Fruit fly (Drosophila melanogaster) whole organism, embryonic: ENCODE data around the gene CG1494.

Experiments used
- ATbp ChIP-seq: fragments of 200-800 bp; sonication (Bioruptor generic); optimal IDR thresholded peaks from 2 replicates; lab custom pipeline; 2017; ENCODE audit warnings: missing biosample characterization, mild to moderate bottlenecking, missing genetic modification characterization, missing genetic modification reagents
- Atf-2 ChIP-seq: fragments of 200-800 bp; sonication (Bioruptor generic); optimal IDR thresholded peaks from 2 replicates; lab custom pipeline; 2016; ENCODE audit warnings: missing biosample characterization, missing genetic modification characterization
- CG10209 ChIP-seq: fragments of 200-800 bp; sonication (Bioruptor generic); optimal IDR thresholded peaks from 3 replicates; lab custom pipeline; 2017; ENCODE audit warnings: missing biosample characterization, mild to moderate bottlenecking, missing genetic modification characterization, missing genetic modification reagents
- CG10543 ChIP-seq: fragments of 200-800 bp; sonication (Bioruptor generic); optimal IDR thresholded peaks from 3 replicates; lab custom pipeline; 2017; ENCODE audit warnings: missing biosample characterization, mild to moderate bottlenecking, missing genetic modification characterization, moderate library complexity
- CG10959 ChIP-seq: fragments of 200-800 bp; sonication (Bioruptor generic); IDR thresholded peaks from 2 replicates; pipeline ENCODE4 v1.3.6; 2022; ENCODE audit warnings: missing biosample characterization, missing genetic modification characterization
- CG11504 ChIP-seq: fragments of 200-800 bp; sonication (Bioruptor generic); optimal IDR thresholded peaks from 3 replicates; lab custom pipeline; 2019; ENCODE audit warnings: missing biosample characterization, mild to moderate bottlenecking, missing genetic modification characterization, moderate library complexity
- CG12942 ChIP-seq: fragments of 200-800 bp; sonication (Bioruptor generic); optimal IDR thresholded peaks from 3 replicates; lab custom pipeline; 2016; ENCODE audit warnings: missing biosample characterization, missing genetic modification characterization
- CG14667 ChIP-seq: fragments of 200-800 bp; sonication (Bioruptor generic); IDR thresholded peaks from 2 replicates; pipeline ENCODE4 v1.3.6; 2022; ENCODE audit warnings: missing biosample characterization, missing genetic modification characterization
- CG14965 ChIP-seq: fragments of 200-800 bp; sonication (Bioruptor generic); optimal IDR thresholded peaks from 2 replicates; lab custom pipeline; 2016; ENCODE audit warnings: missing biosample characterization, missing genetic modification characterization, borderline replicate concordance
- CG17568 ChIP-seq: fragments of 200-800 bp; sonication (Bioruptor generic); optimal IDR thresholded peaks from 2 replicates; lab custom pipeline; 2018; ENCODE audit warnings: missing biosample characterization, mild to moderate bottlenecking, missing genetic modification characterization, moderate library complexity
- CG3847 ChIP-seq: fragments of 200-800 bp; sonication (Bioruptor generic); IDR thresholded peaks from 2 replicates; pipeline ENCODE4 v1.3.6; 2022; ENCODE audit warnings: missing biosample characterization, missing genetic modification characterization
- CG4424 ChIP-seq: fragments of 200-800 bp; sonication (Bioruptor generic); optimal IDR thresholded peaks from 3 replicates; lab custom pipeline; 2016; ENCODE audit warnings: missing biosample characterization, missing genetic modification characterization
- CG4707 ChIP-seq: fragments of 200-800 bp; sonication (Bioruptor generic); optimal IDR thresholded peaks from 2 replicates; lab custom pipeline; 2018; ENCODE audit warnings: missing biosample characterization, mild to moderate bottlenecking, missing genetic modification characterization, moderate library complexity
- CG5953 ChIP-seq: fragments of 200-800 bp; sonication (Bioruptor generic); IDR thresholded peaks from 2 replicates; pipeline ENCODE4 v1.3.6; 2022; ENCODE audit warnings: missing biosample characterization, missing genetic modification characterization
- CG6689 ChIP-seq: fragments of 200-800 bp; sonication (Bioruptor generic); IDR thresholded peaks from 2 replicates; pipeline ENCODE4 v1.3.6; 2022; ENCODE audit warnings: missing biosample characterization, missing genetic modification characterization
- CG7987 ChIP-seq: fragments of 200-800 bp; sonication (Bioruptor generic); optimal IDR thresholded peaks from 2 replicates; lab custom pipeline; 2018; ENCODE audit warnings: missing biosample characterization, mild to moderate bottlenecking, missing genetic modification characterization, moderate library complexity
- CG9797 ChIP-seq: fragments of 200-800 bp; sonication (Bioruptor generic); optimal IDR thresholded peaks from 3 replicates; lab custom pipeline; 2018; ENCODE audit warnings: missing biosample characterization, mild to moderate bottlenecking, missing genetic modification characterization
- CG9932 ChIP-seq: fragments of 200-800 bp; sonication (Bioruptor generic); IDR thresholded peaks from 2 replicates; pipeline ENCODE4 v1.3.6; 2022; ENCODE audit warnings: missing biosample characterization, missing genetic modification characterization
- Dip3 ChIP-seq: fragments of 200-800 bp; sonication (Bioruptor generic); optimal IDR thresholded peaks from 3 replicates; lab custom pipeline; 2016; ENCODE audit warnings: missing biosample characterization, missing genetic modification characterization
- Drgx ChIP-seq: fragments of 200-800 bp; sonication (Bioruptor generic); IDR thresholded peaks from 2 replicates; pipeline ENCODE4 v1.3.6; 2022; ENCODE audit warnings: missing biosample characterization, missing genetic modification characterization
- HLHmδ ChIP-seq: fragments of 200-800 bp; sonication (Bioruptor generic); optimal IDR thresholded peaks from 2 replicates; lab custom pipeline; 2018; ENCODE audit warnings: missing biosample characterization, mild to moderate bottlenecking, missing genetic modification characterization, moderate library complexity
- Hmr ChIP-seq: fragments of 200-800 bp; sonication (Bioruptor generic); optimal IDR thresholded peaks from 3 replicates; lab custom pipeline; 2017; ENCODE audit warnings: mild to moderate bottlenecking, missing biosample characterization, missing genetic modification reagents, missing genetic modification characterization
- Hr3 ChIP-seq: fragments of 200-800 bp; sonication (Bioruptor generic); optimal IDR thresholded peaks from 3 replicates; lab custom pipeline; 2016; ENCODE audit warnings: missing biosample characterization, missing genetic modification characterization
- Hr39 ChIP-seq: fragments of >200 bp; optimal IDR thresholded peaks from 2 replicates; lab custom pipeline; 2017
- Myb ChIP-seq: fragments of 200-800 bp; sonication (Bioruptor generic); optimal IDR thresholded peaks from 2 replicates; lab custom pipeline; 2016; ENCODE audit warnings: missing biosample characterization, missing genetic modification characterization
- NC2β ChIP-seq: fragments of 200-800 bp; sonication (Bioruptor generic); optimal IDR thresholded peaks from 2 replicates; lab custom pipeline; 2016; ENCODE audit warnings: missing biosample characterization, missing genetic modification characterization
- Ravus ChIP-seq: fragments of 200-800 bp; sonication (Bioruptor generic); IDR thresholded peaks from 2 replicates; pipeline ENCODE4 v1.3.6; 2022; ENCODE audit warnings: missing biosample characterization, missing genetic modification characterization
- Ssrp ChIP-seq: fragments of 200-800 bp; sonication (Bioruptor generic); optimal IDR thresholded peaks from 2 replicates; lab custom pipeline; 2018; ENCODE audit warnings: missing biosample characterization, mild to moderate bottlenecking, missing genetic modification characterization, moderate library complexity
- bab2 ChIP-seq: fragments of 200-800 bp; sonication (Bioruptor generic); optimal IDR thresholded peaks from 2 replicates; lab custom pipeline; 2016; ENCODE audit warnings: missing biosample characterization, missing genetic modification characterization
- br ChIP-seq: fragments of >200 bp; optimal IDR thresholded peaks from 2 replicates; lab custom pipeline; 2017
- crc ChIP-seq: fragments of 200-800 bp; sonication (Bioruptor generic); optimal IDR thresholded peaks from 2 replicates; lab custom pipeline; 2016; ENCODE audit warnings: missing biosample characterization, missing genetic modification characterization
- crp ChIP-seq, 2 experiments: fragments of 200-800 bp; sonication (Bioruptor generic); optimal IDR thresholded peaks; 2 replicates in 1 of 2; 3 replicates in 1 of 2; lab custom pipeline; 2017; ENCODE audit warnings: missing biosample characterization in 2 of 2, missing genetic modification characterization in 2 of 2, mild to moderate bottlenecking in 1 of 2, moderate library complexity in 1 of 2
- cwo ChIP-seq: fragments of 200-800 bp; sonication (Bioruptor generic); optimal IDR thresholded peaks from 3 replicates; lab custom pipeline; 2017; ENCODE audit warnings: missing biosample characterization, missing genetic modification characterization, mild to moderate bottlenecking, moderate library complexity, missing genetic modification reagents
- en ChIP-seq: fragments of 200-800 bp; sonication (Bioruptor generic); optimal IDR thresholded peaks from 2 replicates; lab custom pipeline; 2016; ENCODE audit warnings: missing biosample characterization, missing genetic modification characterization
- fu2 ChIP-seq: fragments of 200-800 bp; sonication (Bioruptor generic); optimal IDR thresholded peaks from 2 replicates; lab custom pipeline; 2016; ENCODE audit warnings: missing biosample characterization, missing genetic modification characterization
- gcm2 ChIP-seq: fragments of 200-800 bp; sonication (Bioruptor generic); optimal IDR thresholded peaks from 2 replicates; lab custom pipeline; 2016; ENCODE audit warnings: missing biosample characterization, missing genetic modification characterization
- ind ChIP-seq: fragments of 200-800 bp; sonication (Bioruptor generic); optimal IDR thresholded peaks from 3 replicates; lab custom pipeline; 2016; ENCODE audit warnings: missing biosample characterization, missing genetic modification characterization
- jing ChIP-seq: fragments of 200-800 bp; sonication (Bioruptor generic); optimal IDR thresholded peaks from 2 replicates; lab custom pipeline; 2018; ENCODE audit warnings: missing biosample characterization, mild to moderate bottlenecking, missing genetic modification characterization
- kni ChIP-seq: fragments of 200-800 bp; sonication (Bioruptor generic); optimal IDR thresholded peaks from 3 replicates; lab custom pipeline; 2017; ENCODE audit warnings: mild to moderate bottlenecking, missing biosample characterization, missing genetic modification reagents, missing genetic modification characterization
- knrl ChIP-seq: fragments of 200-800 bp; sonication (Bioruptor generic); IDR thresholded peaks from 3 replicates; pipeline ENCODE4 v1.3.6; 2022; ENCODE audit warnings: missing biosample characterization, missing genetic modification characterization; ENCODE audit not compliant: partially characterized antibody
- lmd ChIP-seq: fragments of 200-800 bp; sonication (Bioruptor generic); IDR thresholded peaks from 2 replicates; pipeline ENCODE4 v1.3.6; 2022; ENCODE audit warnings: missing biosample characterization, missing genetic modification characterization
- lov ChIP-seq, 2 experiments: fragments of 200-800 bp in 1 of 2; fragments of >200 bp in 1 of 2; sonication (Bioruptor generic) in 1 of 2; IDR thresholded peaks in 1 of 2; optimal IDR thresholded peaks in 1 of 2; 2 replicates in 1 of 2; 3 replicates in 1 of 2; pipeline versions ENCODE4 v1.3.6 to Lab custom; 2017 to 2022; ENCODE audit warnings: missing biosample characterization in 1 of 2, missing genetic modification characterization in 1 of 2
- luna ChIP-seq: fragments of 200-800 bp; sonication (Bioruptor generic); optimal IDR thresholded peaks from 2 replicates; lab custom pipeline; 2016; ENCODE audit warnings: missing biosample characterization, missing genetic modification characterization
- mld ChIP-seq: fragments of 200-800 bp; sonication (Bioruptor generic); IDR thresholded peaks from 3 replicates; pipeline ENCODE4 v1.3.6; 2022; ENCODE audit warnings: missing biosample characterization, missing genetic modification characterization; ENCODE audit not compliant: partially characterized antibody
- nerfin-1 ChIP-seq: fragments of 200-800 bp; sonication (Bioruptor generic); optimal IDR thresholded peaks from 3 replicates; lab custom pipeline; 2019; ENCODE audit warnings: missing biosample characterization, mild to moderate bottlenecking, missing genetic modification characterization, moderate library complexity
- oc ChIP-seq: fragments of 200-800 bp; sonication (Bioruptor generic); optimal IDR thresholded peaks from 2 replicates; lab custom pipeline; 2018; ENCODE audit warnings: missing biosample characterization, mild to moderate bottlenecking, missing genetic modification characterization, moderate library complexity
- otp ChIP-seq: fragments of 200-800 bp; sonication (Bioruptor generic); IDR thresholded peaks from 3 replicates; pipeline ENCODE4, ENCODE4 v1.3.6; 2022; ENCODE audit warnings: missing biosample characterization, missing genetic modification characterization
- pan ChIP-seq, 4 experiments: fragments of >200 bp in 3 of 4; fragments of 200-800 bp in 1 of 4; sonication (Bioruptor generic) in 1 of 4; optimal IDR thresholded peaks in 3 of 4; IDR thresholded peaks in 1 of 4; 2 replicates each; pipeline versions ENCODE4 v1.3.6 to Lab custom; 2017 to 2022; ENCODE audit warnings: missing biosample characterization in 2 of 4, missing genetic modification characterization in 2 of 4, mixed read lengths in 1 of 4
- pho ChIP-seq: fragments of 200-800 bp; sonication (Bioruptor generic); optimal IDR thresholded peaks from 2 replicates; lab custom pipeline; 2016; ENCODE audit warnings: missing biosample characterization, missing genetic modification characterization
- prd ChIP-seq, 3 experiments: fragments of >200 bp in 2 of 3; fragments of 200-800 bp in 1 of 3; sonication (Bioruptor generic) in 1 of 3; optimal IDR thresholded peaks in 2 of 3; IDR thresholded peaks in 1 of 3; 2 replicates in 2 of 3; 3 replicates in 1 of 3; pipeline versions ENCODE4 v1.3.6 to Lab custom; 2017 to 2022; ENCODE audit warnings: missing biosample characterization in 1 of 3, missing genetic modification characterization in 1 of 3
- shn ChIP-seq: fragments of 200-800 bp; sonication (Bioruptor generic); optimal IDR thresholded peaks from 3 replicates; lab custom pipeline; 2016; ENCODE audit warnings: missing biosample characterization, missing genetic modification characterization

The CG1494 gene

DNA sequence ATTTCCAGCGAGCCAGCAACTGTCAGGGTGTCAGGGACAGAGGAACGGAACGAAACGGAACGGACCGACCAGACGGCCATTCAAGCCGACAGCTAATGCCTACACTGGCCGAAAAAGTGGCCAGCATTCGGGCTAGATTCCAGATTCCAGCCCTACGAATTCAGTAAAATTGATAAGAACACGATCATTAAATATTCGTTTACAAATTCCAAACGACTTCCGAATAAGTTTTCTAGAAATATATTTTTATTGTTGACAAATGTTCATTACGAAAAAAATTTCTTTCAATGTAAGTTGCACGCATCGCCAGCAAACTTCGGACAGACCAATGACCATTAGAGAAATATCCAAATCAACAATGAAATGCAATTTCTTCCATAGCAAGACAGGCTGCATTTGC, 19.7 kb upstream of the CG1494 start (continued):
- TF ChIP-seq pan (optimal IDR thresholded peaks at IDR 0.05; lab: Kevin White, UChicago), result no peak
- no peak for TF ChIP-seq pan (GFP tag; optimal IDR thresholded peaks at IDR 0.05 in 1 of 2, IDR thresholded peaks at IDR 0.05 in 1 of 2)
- no peak for TF ChIP-seq crc (GFP tag; lab: Kevin White, UChicago)
- no peak for TF ChIP-seq oc
- TF ChIP-seq en (GFP tag; lab: Kevin White, UChicago), result no peak
- TF ChIP-seq fu2 (GFP tag; lab: Kevin White, UChicago), result no peak
- TF ChIP-seq knrl (GFP tag; lab: Robert Waterston, UW), result no peak
- no peak for TF ChIP-seq bab2
- no peak for TF ChIP-seq lmd (GFP tag; lab: Robert Waterston, UW)
- no peak for TF ChIP-seq CG17568 (GFP tag; lab: Kevin White, UChicago)
- TF ChIP-seq Atf-2, result no peak
- TF ChIP-seq Ssrp (tag; lab: Kevin White, UChicago), result no peak
- TF ChIP-seq shn (GFP tag; lab: Kevin White, UChicago), result no peak
- no peak for TF ChIP-seq Myb
- no peak for TF ChIP-seq CG12942
- TF ChIP-seq br (lab: Kevin White, UChicago), result no peak
- no peak for TF ChIP-seq CG5953 (GFP tag; lab: Robert Waterston, UW)
- no peak for TF ChIP-seq otp (GFP tag; lab: Robert Waterston, UW)
- no peak for TF ChIP-seq Hr39 (lab: Kevin White, UChicago)
- no peak for TF ChIP-seq CG10209
- no peak for TF ChIP-seq crp (GFP tag; optimal IDR thresholded peaks at IDR 0.05; lab: Kevin White, UChicago)
- TF ChIP-seq NC2β (GFP tag; lab: Kevin White, UChicago), result no peak
- TF ChIP-seq CG9797 (GFP tag; lab: Kevin White, UChicago), result no peak
- peak; percentile 44 for TF ChIP-seq Drgx
- no peak for TF ChIP-seq Dip3 (GFP tag; lab: Kevin White, UChicago)
- no peak for TF ChIP-seq CG14667 (GFP tag; lab: Robert Waterston, UW)
- TF ChIP-seq Ravus (GFP tag; lab: Robert Waterston, UW), result no peak
- no peak for TF ChIP-seq CG9932 (GFP tag; lab: Robert Waterston, UW)
- no peak for TF ChIP-seq ATbp (GFP tag; lab: Kevin White, UChicago)
- TF ChIP-seq CG11504 (tag; lab: Kevin White, UChicago), result peak; percentile 27
- no peak for TF ChIP-seq CG7987 (GFP tag; lab: Kevin White, UChicago)
- TF ChIP-seq kni, result no peak
- TF ChIP-seq prd (optimal IDR thresholded peaks at IDR 0.05; lab: Kevin White, UChicago), result no peak
- TF ChIP-seq prd (GFP tag; IDR thresholded peaks at IDR 0.05; lab: Robert Waterston, UW), result peak; percentile 23; the same call in 1 of the 3 replicates
- TF ChIP-seq CG3847, result no peak
- no peak for TF ChIP-seq Hmr (GFP tag; lab: Kevin White, UChicago)
- TF ChIP-seq gcm2 (GFP tag; lab: Kevin White, UChicago), result no peak
- TF ChIP-seq nerfin-1 (tag; lab: Kevin White, UChicago), result no peak
- no peak for TF ChIP-seq pho
- TF ChIP-seq CG4424 (GFP tag; lab: Kevin White, UChicago), result no peak
- no peak for TF ChIP-seq cwo (GFP tag; lab: Kevin White, UChicago)
- TF ChIP-seq CG14965 (GFP tag; lab: Kevin White, UChicago), result no peak
- TF ChIP-seq Hr3, result no peak
- no peak for TF ChIP-seq CG6689 (GFP tag; lab: Robert Waterston, UW)
- TF ChIP-seq lov (optimal IDR thresholded peaks at IDR 0.05; lab: Kevin White, UChicago), result no peak
- TF ChIP-seq lov (GFP tag; IDR thresholded peaks at IDR 0.05; lab: Robert Waterston, UW), result no peak
- TF ChIP-seq HLHmδ (GFP tag; lab: Kevin White, UChicago), result no peak
- no peak for TF ChIP-seq CG4707 (GFP tag; lab: Kevin White, UChicago)
- no peak for TF ChIP-seq CG10959 (GFP tag; lab: Robert Waterston, UW)
- no peak for TF ChIP-seq mld (GFP tag; lab: Robert Waterston, UW)
- no peak for TF ChIP-seq ind (GFP tag; lab: Kevin White, UChicago)
- no peak for TF ChIP-seq jing (GFP tag; lab: Kevin White, UChicago)
- no peak for TF ChIP-seq luna (GFP tag; lab: Kevin White, UChicago)
- no peak for TF ChIP-seq CG10543 (GFP tag; lab: Kevin White, UChicago)
